Worm (Caenorhabditis elegans): ENCODE measurements around the gene cpf-2.
A peak's percentile ranks its signal among the peaks of the same experiment; 100 is the strongest.

Gene cpf-2

ce11 chrIII:13302578-13302977 is 33.9 kb upstream of the cpf-2 start (continued):
- TF ChIP-seq ceh-58 (GFP tag; IDR thresholded peaks at IDR 0.05) (no peak), ceh-79 (tag; optimal IDR thresholded peaks at IDR 0.05) (no peak), F39B2.1 (GFP tag; IDR thresholded peaks at IDR 0.05) (no peak), let-607 (tag; optimal IDR thresholded peaks at IDR 0.05) (no peak), ZK185.1 (tag; optimal IDR thresholded peaks at IDR 0.05; ENCODE audit: poor library complexity, severe bottlenecking) (no peak), F57A8.1 (GFP tag; optimal IDR thresholded peaks at IDR 0.05) (no peak), sea-2 (GFP tag; IDR thresholded peaks at IDR 0.05) (no peak), nfya-1 (tag; optimal IDR thresholded peaks at IDR 0.05; ENCODE audit: borderline replicate concordance, insufficient read depth) (no peak), cebp-2 (GFP tag; IDR thresholded peaks at IDR 0.05) (no peak), xnd-1 (tag; optimal IDR thresholded peaks at IDR 0.05) (no peak), aptf-2 (GFP tag; conservative IDR thresholded peaks at IDR 0.05) (no peak), Y56A3A.18 (GFP tag; IDR thresholded peaks at IDR 0.05) (no peak), dox-1 (GFP tag; IDR thresholded peaks at IDR 0.05) (peak; percentile 9; the same call in 1 of the 2 replicates), nhr-90 (tag; optimal IDR thresholded peaks at IDR 0.05) (no peak), sptf-2 (GFP tag; optimal IDR thresholded peaks at IDR 0.05) (no peak), nhr-120 (GFP tag; IDR thresholded peaks at IDR 0.05) (no peak), atf-7 (tag; optimal IDR thresholded peaks at IDR 0.05) (no peak), snpc-3.4 (tag; optimal IDR thresholded peaks at IDR 0.05) (no peak), cebp-1 (GFP tag; IDR thresholded peaks at IDR 0.05) (no peak), cebp-1 (tag; optimal IDR thresholded peaks at IDR 0.05) (peak; percentile 6), F33H1.4 (GFP tag; IDR thresholded peaks at IDR 0.05) (0 out of 2 replicates have a peak, but pooled peaks have one; percentile 7), F23B12.7 (tag; optimal IDR thresholded peaks at IDR 0.05; ENCODE audit: insufficient read depth) (no peak), F37B4.10 (GFP tag; IDR thresholded peaks at IDR 0.05) (no peak), aptf-3 (GFP tag; IDR thresholded peaks at IDR 0.05) (no peak), mel-28 (tag; optimal IDR thresholded peaks at IDR 0.05; ENCODE audit: borderline replicate concordance) (no peak), tbx-9 (tag; optimal IDR thresholded peaks at IDR 0.05; ENCODE audit: borderline replicate concordance) (no peak), bed-1 (GFP tag; IDR thresholded peaks at IDR 0.05) (no peak), rpc-1 (optimal IDR thresholded peaks at IDR 0.05) (no peak), rpc-1 (tag; optimal IDR thresholded peaks at IDR 0.05) (no peak), hrde-1 (tag; optimal IDR thresholded peaks at IDR 0.05; ENCODE audit: borderline replicate concordance) (peak; percentile 81), chd-7 (tag; optimal IDR thresholded peaks at IDR 0.05) (no peak), egl-44 (GFP tag; IDR thresholded peaks at IDR 0.05) (no peak), nhr-27 (tag; optimal IDR thresholded peaks at IDR 0.05) (no peak), F57C9.4 (tag; optimal IDR thresholded peaks at IDR 0.05) (no peak), pbrm-1 (GFP tag; IDR thresholded peaks at IDR 0.05) (no peak), lin-26 (GFP tag; IDR thresholded peaks at IDR 0.05) (peak; percentile 21; the same call in 1 of the 2 replicates), hsf-1 (GFP tag; IDR thresholded peaks at IDR 0.05) (peak; percentile 13; the same call in 1 of the 2 replicates), ccch-3 (GFP tag; optimal IDR thresholded peaks at IDR 0.05) (no peak), B0019.2 (GFP tag; conservative IDR thresholded peaks at IDR 0.05) (no peak), T26A5.8 (tag; optimal IDR thresholded peaks at IDR 0.05) (no peak), mes-4 (tag; optimal IDR thresholded peaks at IDR 0.05) (no peak), repo-1 (tag; optimal IDR thresholded peaks at IDR 0.05) (no peak), ceh-100 (GFP tag; IDR thresholded peaks at IDR 0.05) (no peak), somi-1 (GFP tag; optimal IDR thresholded peaks at IDR 0.05) (no peak), madf-8 (GFP tag; conservative IDR thresholded peaks at IDR 0.05) (no peak), madf-3 (GFP tag; IDR thresholded peaks at IDR 0.05) (no peak), Y95B8A.8 (GFP tag; IDR thresholded peaks at IDR 0.05) (0 out of 2 replicates have a peak, but pooled peaks have one; percentile 59), nfya-2 (GFP tag; IDR thresholded peaks at IDR 0.05) (no peak), sdz-38 (tag; optimal IDR thresholded peaks at IDR 0.05) (no peak), ztf-22 (GFP tag; optimal IDR thresholded peaks at IDR 0.05) (no peak)

Data from whole organism, young adult.